Worm (Caenorhabditis elegans) whole organism, L2 larva: Measurements from ENCODE around the gene tsp-1.

Experiments used
- elt-1 ChIP-seq: fragments of 150-350 bp; optimal IDR thresholded peaks from 2 replicates; lab custom pipeline; 2014; ENCODE audit warnings: missing biosample characterization, missing genetic modification characterization
- fos-1 ChIP-seq: fragments of 150-350 bp; optimal IDR thresholded peaks from 2 replicates; lab custom pipeline; 2014; ENCODE audit warnings: missing biosample characterization, missing genetic modification characterization
- lsy-2 ChIP-seq, 2 experiments: fragments of 150-350 bp in 1 of 2; sonication (generic microtip) in 1 of 2; optimal IDR thresholded peaks; 2 replicates each; lab custom pipeline; 2014 to 2017; ENCODE audit warnings: missing biosample characterization in 2 of 2, missing genetic modification characterization in 2 of 2
- nhr-11 ChIP-seq: fragments of 150-350 bp; optimal IDR thresholded peaks from 2 replicates; lab custom pipeline; 2014; ENCODE audit warnings: missing biosample characterization, missing genetic modification characterization
- nhr-12 ChIP-seq: fragments of 150-350 bp; optimal IDR thresholded peaks from 2 replicates; lab custom pipeline; 2014; ENCODE audit warnings: missing biosample characterization, missing genetic modification characterization
- nhr-25 ChIP-seq: fragments of 150-350 bp; sonication (generic microtip); optimal IDR thresholded peaks from 3 replicates; lab custom pipeline; 2014; ENCODE audit warnings: missing biosample characterization, missing genetic modification characterization
- skn-1 ChIP-seq: sonication (generic microtip); optimal IDR thresholded peaks from 2 replicates; lab custom pipeline; 2017; ENCODE audit warnings: missing biosample characterization, missing genetic modification characterization
- snpc-4 ChIP-seq: fragments of 150-350 bp; optimal IDR thresholded peaks from 2 replicates; lab custom pipeline; 2014; ENCODE audit warnings: missing biosample characterization, missing genetic modification characterization
- unc-39 ChIP-seq: fragments of 150-350 bp; optimal IDR thresholded peaks from 2 replicates; lab custom pipeline; 2014; ENCODE audit warnings: missing biosample characterization, missing genetic modification characterization
- unc-62 ChIP-seq: fragments of 150-350 bp; optimal IDR thresholded peaks from 2 replicates; lab custom pipeline; 2014; ENCODE audit warnings: missing biosample characterization, missing genetic modification reagents, missing genetic modification characterization

- TF ChIP-seq lsy-2 (tag; optimal IDR thresholded peaks at IDR 0.05; lab: Kevin White, UChicago) (no peak), elt-1 (tag; lab: Kevin White, UChicago) (no peak), nhr-12 (tag; lab: Kevin White, UChicago) (no peak), snpc-4 (tag; lab: Kevin White, UChicago) (no peak), skn-1 (tag; lab: Kevin White, UChicago) (no peak), unc-62 (no peak), nhr-11 (tag; lab: Kevin White, UChicago) (no peak), fos-1 (tag; lab: Kevin White, UChicago) (no peak), nhr-25 (no peak), unc-39 (no peak)
Observed at ce11 chrIII:8254938-8255337, 15.7 kb upstream of the tsp-1 start, which contains the start of gene F09G8.5.
